Worm (Caenorhabditis elegans): Measurements from ENCODE around the gene srsx-15.

ce11 chrIV:5669459-5669858, 45.8 kb upstream of the srsx-15 start, which contains the start of gene T19E7.6:
- TF ChIP-seq jun-1 (tag; optimal IDR thresholded peaks at IDR 0.05) (no peak), skn-1 (tag; optimal IDR thresholded peaks at IDR 0.05) (no peak), snpc-4 (tag; optimal IDR thresholded peaks at IDR 0.05) (no peak), egl-27 (tag; optimal IDR thresholded peaks at IDR 0.05) (no peak)

All from whole organism, L3 larva.